Worm (Caenorhabditis elegans) whole organism, L4/young adult: ENCODE results near the gene Y39B6A.33.

Source experiments
- dao-5 ChIP-seq: sonication (generic microtip); optimal IDR thresholded peaks from 2 replicates; lab custom pipeline; 2016; ENCODE audit warnings: missing genotype, missing genetic modification characterization, moderate library complexity, missing compliant biosample characterization
- him-1 ChIP-seq: sonication (generic microtip); optimal IDR thresholded peaks from 2 replicates; lab custom pipeline; 2016; ENCODE audit warnings: missing genotype, missing genetic modification reagents, missing genetic modification characterization, missing compliant biosample characterization

DNA sequence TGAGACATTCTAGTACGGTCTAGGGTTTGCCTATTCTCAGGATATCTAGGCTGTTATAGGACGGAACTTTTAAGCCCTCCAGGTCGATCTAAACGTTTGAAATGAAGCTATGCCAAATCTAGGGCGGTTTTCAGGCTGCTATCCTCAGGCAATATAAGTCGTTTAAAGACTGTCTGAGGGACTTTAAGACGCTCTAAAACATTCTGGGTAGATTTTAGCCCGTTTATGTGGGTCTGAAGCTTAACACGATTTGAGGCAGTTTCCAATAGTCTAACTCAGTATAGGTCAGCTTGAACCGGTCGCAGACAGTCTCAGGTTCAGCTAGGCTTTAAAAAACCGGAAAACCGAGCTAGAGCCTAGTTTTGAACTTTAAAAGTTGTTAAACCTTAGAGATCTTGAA lies 49.1 kb downstream of the Y39B6A.33 start:
- TF ChIP-seq dao-5 (tag; lab: Kevin White, UChicago) (no peak), him-1 (tag; lab: Kevin White, UChicago) (no peak)
